Worm (Caenorhabditis elegans): ENCODE data around the gene W02H3.3.

Gene W02H3.3

DNA sequence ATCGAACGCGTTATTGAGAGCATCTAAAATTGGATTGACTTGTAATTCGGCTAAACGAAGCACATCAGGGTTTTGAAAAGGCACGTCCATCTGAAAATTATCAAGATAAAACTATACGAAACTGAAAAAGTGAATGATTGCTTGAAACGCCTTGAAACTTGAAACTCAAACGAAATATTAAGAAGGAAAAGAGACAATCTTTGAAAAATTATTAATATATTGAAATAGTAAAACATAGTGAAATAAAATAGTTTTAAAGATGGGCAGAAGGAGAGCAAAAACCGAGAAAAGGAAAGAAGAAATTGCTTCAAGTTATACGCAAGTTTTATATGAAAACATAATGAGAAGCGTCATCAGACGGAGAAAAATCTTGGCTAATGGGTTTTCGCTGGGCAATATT, at the start of gene W02H3.3:
Gene W02H3.3, minus strand, starts transcription at position 101 of the 400 bp plus-strand sequence.
- TF ChIP-seq lsy-2 (tag; optimal IDR thresholded peaks at IDR 0.05), result no peak
- no peak for TF ChIP-seq ztf-11 (tag; optimal IDR thresholded peaks at IDR 0.05)
- no peak for TF ChIP-seq nhr-28 (tag; optimal IDR thresholded peaks at IDR 0.05)

DNA sequence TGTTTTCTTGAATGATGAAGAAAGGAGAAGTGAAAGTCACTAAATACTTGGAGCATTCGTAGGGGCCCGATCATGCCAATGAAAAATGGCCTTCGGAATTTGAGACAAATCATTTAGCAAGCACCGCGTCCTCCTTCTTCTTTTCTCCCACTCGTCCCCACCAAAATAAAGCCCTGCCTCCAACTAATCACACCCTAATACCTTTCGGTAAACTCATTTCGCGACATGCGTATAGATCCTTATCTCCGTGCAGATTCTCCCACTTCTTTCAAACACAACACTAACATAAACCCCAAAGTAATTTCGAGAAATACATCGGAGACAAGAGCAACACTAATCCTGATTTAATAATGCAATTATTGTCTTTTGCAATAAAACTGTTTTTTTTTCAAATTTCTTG, 39.6 kb upstream of the W02H3.3 start:
- TF ChIP-seq ceh-39 (tag; optimal IDR thresholded peaks at IDR 0.05) (no peak), lin-13 (tag; optimal IDR thresholded peaks at IDR 0.05) (no peak), elt-1 (tag; optimal IDR thresholded peaks at IDR 0.05; ENCODE audit: borderline replicate concordance, insufficient read depth) (peak; percentile 15), sem-2 (GFP tag; optimal IDR thresholded peaks at IDR 0.05) (no peak)

DNA sequence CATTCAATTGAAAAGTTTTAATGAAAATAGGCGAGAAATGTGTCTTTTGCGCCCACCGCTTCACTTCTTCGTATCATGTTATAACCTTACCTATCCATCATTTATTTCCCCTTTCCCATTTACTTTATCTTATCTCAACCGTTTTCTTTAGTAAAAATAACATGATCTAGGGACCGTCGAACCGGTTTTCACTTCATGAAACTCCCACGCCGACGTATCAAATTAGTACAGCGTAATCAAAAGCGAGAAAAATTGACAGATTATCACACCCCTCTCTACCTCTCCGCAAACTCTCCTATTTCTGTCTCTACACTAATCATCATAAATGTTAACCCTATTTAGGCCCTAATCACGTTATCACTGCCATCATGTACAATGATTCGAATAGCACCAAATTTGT, 39.0 kb upstream of the W02H3.3 start:
- TF ChIP-seq sptf-1 (tag; optimal IDR thresholded peaks at IDR 0.05) (no peak), nhr-28 (tag; optimal IDR thresholded peaks at IDR 0.05) (no peak)

- TF ChIP-seq ceh-43 (GFP tag; optimal IDR thresholded peaks at IDR 0.05), result no peak
These were observed 36.9 kb upstream of the W02H3.3 start for ce11 chrX:11134750-11135394.

- TF ChIP-seq ceh-83 (GFP tag; optimal IDR thresholded peaks at IDR 0.05), result no peak
- TF ChIP-seq M03D4.4 (tag; optimal IDR thresholded peaks at IDR 0.05), result no peak
- no peak for TF ChIP-seq mep-1 (tag; optimal IDR thresholded peaks at IDR 0.05)
- TF ChIP-seq ham-2 (GFP tag; optimal IDR thresholded peaks at IDR 0.05), result no peak
- no peak for TF ChIP-seq unc-39 (tag; optimal IDR thresholded peaks at IDR 0.05)
- TF ChIP-seq mls-2 (tag; optimal IDR thresholded peaks at IDR 0.05), result no peak
- no peak for TF ChIP-seq nhr-12 (tag; optimal IDR thresholded peaks at IDR 0.05)
- no peak for TF ChIP-seq drap-1 (GFP tag; optimal IDR thresholded peaks at IDR 0.05)
- no peak for TF ChIP-seq bed-3 (GFP tag; optimal IDR thresholded peaks at IDR 0.05)
- TF ChIP-seq flh-1 (GFP tag; optimal IDR thresholded peaks at IDR 0.05), result no peak
- TF ChIP-seq lin-32 (GFP tag; optimal IDR thresholded peaks at IDR 0.05), result no peak
- TF ChIP-seq nhr-2 (tag; optimal IDR thresholded peaks at IDR 0.05), result no peak
- no peak for TF ChIP-seq sem-2 (GFP tag; optimal IDR thresholded peaks at IDR 0.05)
- TF ChIP-seq nhr-237 (tag; optimal IDR thresholded peaks at IDR 0.05), result no peak
- TF ChIP-seq snpc-4 (tag; optimal IDR thresholded peaks at IDR 0.05), result no peak
These were observed 34.3 kb upstream of the W02H3.3 start for ce11 chrX:11132260-11132659.

ce11 chrX:11126259-11126658, 28.3 kb upstream of the W02H3.3 start:
- TF ChIP-seq ceh-39 (tag; optimal IDR thresholded peaks at IDR 0.05) (no peak), unc-120 (tag; optimal IDR thresholded peaks at IDR 0.05; ENCODE audit: poor library complexity, severe bottlenecking) (no peak), ham-2 (GFP tag; optimal IDR thresholded peaks at IDR 0.05) (no peak)

DNA sequence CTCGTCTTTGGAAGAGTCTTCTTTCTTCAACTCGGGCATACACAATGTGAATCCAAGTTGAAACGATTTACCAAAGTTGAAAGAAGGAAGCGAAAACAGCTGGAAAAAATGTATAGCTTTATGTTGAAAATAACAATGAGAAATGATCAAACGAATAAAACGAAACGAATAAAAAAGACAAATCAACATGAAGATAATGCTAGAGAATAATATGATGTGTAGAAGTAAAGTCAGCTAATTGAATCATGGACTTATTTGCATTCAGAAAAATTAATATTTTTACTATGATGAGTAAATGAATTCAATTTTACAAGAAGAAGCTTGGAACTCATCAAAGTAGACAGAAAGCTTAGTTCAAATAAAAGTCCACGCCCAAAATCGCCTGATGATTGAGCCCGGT, 27.5 kb upstream of the W02H3.3 start, which contains the start of gene alr-1:
Gene alr-1, minus strand, starts transcription at position 101 of the 400 bp plus-strand sequence.
- TF ChIP-seq nhr-237 (tag; optimal IDR thresholded peaks at IDR 0.05), result no peak
- no peak for TF ChIP-seq elt-3 (tag; optimal IDR thresholded peaks at IDR 0.05)
- TF ChIP-seq unc-120 (tag; optimal IDR thresholded peaks at IDR 0.05; ENCODE audit: poor library complexity, severe bottlenecking), result no peak
- TF ChIP-seq sem-2 (GFP tag; optimal IDR thresholded peaks at IDR 0.05), result no peak
- TF ChIP-seq cnd-1 (tag; optimal IDR thresholded peaks at IDR 0.05), result no peak
- no peak for TF ChIP-seq ham-2 (GFP tag; optimal IDR thresholded peaks at IDR 0.05)

- TF ChIP-seq unc-39 (tag; optimal IDR thresholded peaks at IDR 0.05) (no peak), elt-3 (tag; optimal IDR thresholded peaks at IDR 0.05) (no peak), ces-1 (GFP tag; optimal IDR thresholded peaks at IDR 0.05) (peak; percentile 21), nhr-2 (tag; optimal IDR thresholded peaks at IDR 0.05) (no peak), cnd-1 (tag; optimal IDR thresholded peaks at IDR 0.05) (no peak), flh-1 (GFP tag; optimal IDR thresholded peaks at IDR 0.05) (no peak)
These were observed 26.0 kb upstream of the W02H3.3 start for ce11 chrX:11123998-11124397.
